Fruit fly (Drosophila melanogaster) ovary, adult (tissue): ENCODE data around the gene CenB1A.
A peak's percentile ranks its signal among the peaks of the same experiment; 100 is the strongest.

ENCODE experiments used
- CG17801 ChIP-seq: fragments of 200-800 bp; optimal IDR thresholded peaks from 2 replicates; lab custom pipeline; 2019; ENCODE audit warnings: missing biosample characterization, mild to moderate bottlenecking, missing genetic modification characterization, moderate library complexity; ENCODE audit not compliant: partially characterized antibody

The CenB1A gene

dm6 chr3R:23173393-23173981 lies 55.3 kb downstream of the CenB1A start, which contains the start of gene CG46310:
CG46310 (plus strand) TSS chr3R:23173873.
- peak; percentile 56 for TF ChIP-seq CG17801
